Fruit fly (Drosophila melanogaster): Measurements from ENCODE around the gene vers.

The vers gene

DNA sequence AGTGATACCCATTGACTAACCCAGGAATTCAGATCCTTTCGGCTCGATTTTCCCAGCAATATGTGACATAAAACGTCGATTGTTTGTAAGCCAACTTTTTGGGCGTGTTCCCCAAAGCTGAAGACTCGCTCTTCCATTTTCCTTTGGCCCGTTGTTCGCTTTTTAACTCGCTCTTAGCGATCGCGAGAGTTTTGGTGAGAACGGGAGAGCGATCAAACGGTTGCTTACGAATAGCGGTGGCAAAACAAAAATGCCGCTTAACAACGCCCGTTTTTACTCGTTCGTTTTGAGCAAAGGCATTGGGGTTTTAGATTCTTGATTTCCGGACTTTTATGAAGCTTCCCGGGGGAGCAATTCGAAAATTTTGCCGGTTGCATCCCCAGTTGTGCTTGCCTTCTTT, 31.1 kb downstream of the vers start:
- TF ChIP-seq pad (GFP tag; optimal IDR thresholded peaks at IDR 0.05) (no peak), tj (GFP tag; optimal IDR thresholded peaks at IDR 0.05) (no peak), ovo (GFP tag; optimal IDR thresholded peaks at IDR 0.05) (peak; percentile 48), CG14711 (tag; optimal IDR thresholded peaks at IDR 0.05) (no peak), Mnt (GFP tag; optimal IDR thresholded peaks at IDR 0.05) (peak; percentile 30), cic (GFP tag; optimal IDR thresholded peaks at IDR 0.05) (no peak), CG1620 (GFP tag; optimal IDR thresholded peaks at IDR 0.05) (no peak), bab1 (GFP tag; optimal IDR thresholded peaks at IDR 0.05) (no peak)

- TF ChIP-seq Hr96 (GFP tag; optimal IDR thresholded peaks at IDR 0.05) (no peak), CG11617 (GFP tag; optimal IDR thresholded peaks at IDR 0.05) (no peak), CG7101 (tag; optimal IDR thresholded peaks at IDR 0.05) (no peak), CG14711 (tag; optimal IDR thresholded peaks at IDR 0.05) (peak; percentile 13), Clk (GFP tag; optimal IDR thresholded peaks at IDR 0.05) (no peak), cic (GFP tag; optimal IDR thresholded peaks at IDR 0.05) (no peak)
Observed at dm6 chr3L:12149024-12149423, 33.1 kb downstream of the vers start, which contains the start of gene CG32099. Gene CG32099 (plus strand): TSS chr3L:12149273.

DNA sequence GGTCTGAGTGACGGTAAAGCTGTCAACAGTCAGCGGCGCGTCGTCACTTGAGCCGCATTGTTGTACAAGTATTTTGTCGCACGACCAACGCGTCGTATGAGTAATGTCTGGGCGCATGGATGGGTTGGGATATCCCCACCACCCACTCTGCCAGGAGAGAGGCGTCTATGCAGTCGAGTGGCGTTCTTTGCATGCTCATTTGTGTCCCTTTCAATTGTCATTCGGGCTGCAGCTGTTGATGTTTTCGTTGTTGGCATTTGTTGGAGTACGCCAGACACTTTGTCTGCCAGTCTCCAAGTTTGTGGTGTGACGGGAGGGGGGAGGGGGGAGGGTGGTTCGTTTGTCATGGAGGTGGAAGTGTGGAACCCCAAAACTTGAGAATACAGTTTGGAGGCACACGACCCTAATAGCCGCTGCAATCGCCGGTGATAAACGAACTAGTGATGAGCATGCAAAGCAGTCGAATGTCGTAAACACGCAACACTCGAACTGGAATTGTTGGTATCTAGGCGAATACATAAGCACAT, 46.3 kb downstream of the vers start:
- TF ChIP-seq cic (GFP tag; optimal IDR thresholded peaks at IDR 0.05) (no peak), CG14711 (tag; optimal IDR thresholded peaks at IDR 0.05) (no peak), Crg-1 (GFP tag; optimal IDR thresholded peaks at IDR 0.05) (no peak), Mnt (GFP tag; optimal IDR thresholded peaks at IDR 0.05) (no peak), Hr96 (GFP tag; optimal IDR thresholded peaks at IDR 0.05) (no peak), kay (GFP tag; ENCODE audit: borderline replicate concordance) (no peak), CG12768 (GFP tag; optimal IDR thresholded peaks at IDR 0.05) (no peak)

dm6 chr3L:12163082-12163481, 47.2 kb downstream of the vers start:
- TF ChIP-seq bab1 (GFP tag; optimal IDR thresholded peaks at IDR 0.05) (no peak), Crg-1 (GFP tag; optimal IDR thresholded peaks at IDR 0.05) (no peak), Mnt (GFP tag; optimal IDR thresholded peaks at IDR 0.05) (no peak), tj (GFP tag; optimal IDR thresholded peaks at IDR 0.05) (no peak), cnc (optimal IDR thresholded peaks at IDR 0.05) (no peak), Clk (GFP tag; optimal IDR thresholded peaks at IDR 0.05) (no peak), CG7101 (tag; optimal IDR thresholded peaks at IDR 0.05) (no peak), cic (GFP tag; optimal IDR thresholded peaks at IDR 0.05) (no peak), CG5204 (GFP tag; optimal IDR thresholded peaks at IDR 0.05) (no peak), ovo (GFP tag; optimal IDR thresholded peaks at IDR 0.05) (no peak), kay (GFP tag; ENCODE audit: borderline replicate concordance) (no peak), CG11617 (GFP tag; optimal IDR thresholded peaks at IDR 0.05) (no peak), CG1620 (GFP tag; optimal IDR thresholded peaks at IDR 0.05) (no peak)

DNA sequence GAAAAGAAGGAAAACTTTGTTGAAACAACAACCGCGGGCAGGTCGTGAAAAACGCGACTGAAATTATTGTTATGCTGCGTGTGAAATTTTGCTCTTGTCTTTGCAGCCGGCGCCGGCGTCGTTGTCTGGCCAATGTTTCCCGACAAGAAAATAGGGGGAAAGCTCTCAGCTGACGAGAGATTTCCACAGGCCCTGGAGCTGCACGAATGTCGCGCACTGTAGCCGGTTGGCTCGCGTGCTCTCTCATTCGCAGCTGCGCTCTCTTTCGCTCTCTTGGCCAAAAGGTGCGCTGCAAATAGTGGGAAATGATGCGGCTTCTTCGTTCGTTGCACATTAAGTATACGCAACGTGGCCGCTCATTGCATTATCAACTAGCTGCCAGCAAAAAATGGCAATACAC, 47.8 kb downstream of the vers start, which contains the start of gene CG9760:
Gene CG9760, minus strand, starts transcription at position 43 of the 400 bp plus-strand sequence.
- TF ChIP-seq ovo (GFP tag; optimal IDR thresholded peaks at IDR 0.05) = no peak
- TF ChIP-seq CG14711 (tag; optimal IDR thresholded peaks at IDR 0.05) = no peak
- no peak for TF ChIP-seq CG7101 (tag; optimal IDR thresholded peaks at IDR 0.05)
- no peak for TF ChIP-seq toe (GFP tag; optimal IDR thresholded peaks at IDR 0.05)
- TF ChIP-seq CG33017 (tag; optimal IDR thresholded peaks at IDR 0.05) = no peak
- no peak for TF ChIP-seq CG12768 (GFP tag; optimal IDR thresholded peaks at IDR 0.05)
- no peak for TF ChIP-seq CG7045 (GFP tag; optimal IDR thresholded peaks at IDR 0.05)

All from whole organism, adult.